Worm (Caenorhabditis elegans) whole organism, L1 larva: ENCODE measurements around the gene ZK686.1.
A peak's percentile ranks its signal among the peaks of the same experiment; 100 is the strongest.

ENCODE experiments used
- C04F5.9 ChIP-seq: sonication (generic microtip); optimal IDR thresholded peaks from 2 replicates; lab custom pipeline; 2016; ENCODE audit warnings: missing genetic modification characterization, missing compliant biosample characterization
- F16B12.6 ChIP-seq: fragments of 150-350 bp; optimal IDR thresholded peaks from 2 replicates; lab custom pipeline; 2014; ENCODE audit warnings: missing biosample characterization, missing genetic modification characterization
- Y116A8C.19 ChIP-seq: sonication (generic microtip); optimal IDR thresholded peaks from 2 replicates; lab custom pipeline; 2016; ENCODE audit warnings: missing compliant biosample characterization, missing genetic modification characterization, borderline replicate concordance
- alr-1 ChIP-seq: fragments of 200-800 bp; sonication (Bioruptor generic); optimal IDR thresholded peaks from 2 replicates; lab custom pipeline; 2018; ENCODE audit warnings: borderline replicate concordance, mild to moderate bottlenecking, missing genetic modification characterization, missing compliant biosample characterization
- ama-1 ChIP-seq: fragments of 150-350 bp; optimal IDR thresholded peaks from 2 replicates; lab custom pipeline; 2014
- ceh-8 ChIP-seq: fragments of 200-800 bp; sonication (Bioruptor generic); optimal IDR thresholded peaks from 2 replicates; lab custom pipeline; 2018; ENCODE audit warnings: mild to moderate bottlenecking, missing genetic modification characterization, moderate library complexity, missing compliant biosample characterization
- ceh-82 ChIP-seq, 3 experiments: fragments of 150-350 bp in 1 of 3; sonication (generic microtip) in 2 of 3; optimal IDR thresholded peaks; 2 replicates each; lab custom pipeline; 2014 to 2017; ENCODE audit warnings: missing biosample characterization in 3 of 3, missing genetic modification characterization in 3 of 3
- ceh-88 ChIP-seq: fragments of 200-800 bp; sonication (Bioruptor generic); IDR thresholded peaks from 2 replicates; pipeline ENCODE4 v1.3.6; 2022; ENCODE audit warnings: missing genetic modification characterization, missing compliant biosample characterization
- ceh-90 ChIP-seq: sonication (generic microtip); optimal IDR thresholded peaks from 2 replicates; lab custom pipeline; 2016; ENCODE audit warnings: missing genetic modification characterization, missing compliant biosample characterization
- dpl-1 ChIP-seq, 3 experiments: fragments of 150-350 bp in 2 of 3; sonication (generic microtip) in 1 of 3; optimal IDR thresholded peaks; 2 replicates each; lab custom pipeline; 2014 to 2017; ENCODE audit warnings: missing biosample characterization in 3 of 3, missing genetic modification characterization in 3 of 3, missing genetic modification reagents in 3 of 3
- dsc-1 ChIP-seq: sonication (generic microtip); optimal IDR thresholded peaks from 2 replicates; lab custom pipeline; 2016; ENCODE audit warnings: mild to moderate bottlenecking, missing genetic modification characterization, missing compliant biosample characterization
- efl-1 ChIP-seq, 4 experiments: fragments of 150-350 bp; optimal IDR thresholded peaks in 3 of 4; peaks in 1 of 4; 1 replicate in 1 of 4; 2 replicates in 3 of 4; lab custom pipeline; 2014; ENCODE audit warnings: missing biosample characterization in 2 of 4, missing genetic modification characterization in 2 of 4, missing genetic modification reagents in 2 of 4
- efl-3 ChIP-seq: fragments of 200-800 bp; sonication (Bioruptor generic); optimal IDR thresholded peaks from 2 replicates; lab custom pipeline; 2018; ENCODE audit warnings: mild to moderate bottlenecking, missing genetic modification characterization, missing compliant biosample characterization
- elt-3 ChIP-seq, 6 experiments: fragments of 150-350 bp in 1 of 6; sonication (generic microtip); optimal IDR thresholded peaks; 2 replicates each; lab custom pipeline; 2017 to 2018; ENCODE audit warnings: missing biosample characterization in 6 of 6, missing genetic modification characterization in 6 of 6, inconsistent platforms in 1 of 6
- ets-5 ChIP-seq: fragments of 200-800 bp; sonication (Bioruptor generic); IDR thresholded peaks from 2 replicates; pipeline ENCODE4 v1.3.6; 2022; ENCODE audit warnings: missing genetic modification characterization, missing compliant biosample characterization
- fkh-10 ChIP-seq: sonication (generic microtip); optimal IDR thresholded peaks from 2 replicates; lab custom pipeline; 2017; ENCODE audit warnings: missing biosample characterization, missing genetic modification reagents, missing genetic modification characterization
- fkh-8 ChIP-seq: sonication (generic microtip); optimal IDR thresholded peaks from 2 replicates; lab custom pipeline; 2016; ENCODE audit warnings: mild to moderate bottlenecking, missing genetic modification characterization, missing compliant biosample characterization
- hlh-4 ChIP-seq: sonication (generic microtip); optimal IDR thresholded peaks from 2 replicates; lab custom pipeline; 2016; ENCODE audit warnings: mild to moderate bottlenecking, missing genetic modification characterization, missing compliant biosample characterization
- irx-1 ChIP-seq: sonication (generic microtip); optimal IDR thresholded peaks from 2 replicates; lab custom pipeline; 2016; ENCODE audit warnings: missing genetic modification characterization, missing compliant biosample characterization
- isw-1 ChIP-seq: fragments of 200-800 bp; sonication (Bioruptor generic); IDR thresholded peaks from 2 replicates; pipeline ENCODE4 v1.3.6; 2022; ENCODE audit warnings: missing genetic modification characterization, missing compliant biosample characterization
- jun-1 ChIP-seq: fragments of 150-350 bp; optimal IDR thresholded peaks from 2 replicates; lab custom pipeline; 2014; ENCODE audit warnings: missing biosample characterization, missing genetic modification reagents, missing genetic modification characterization
- lin-14 ChIP-seq: fragments of 200-800 bp; sonication (Bioruptor generic); optimal IDR thresholded peaks from 2 replicates; lab custom pipeline; 2018; ENCODE audit warnings: mild to moderate bottlenecking, missing genetic modification characterization, moderate library complexity, missing compliant biosample characterization
- lin-35 ChIP-seq, 2 experiments: fragments of 150-350 bp; optimal IDR thresholded peaks; 2 replicates each; lab custom pipeline; 2014; ENCODE audit warnings: missing biosample characterization in 2 of 2, missing genetic modification characterization in 2 of 2, missing genetic modification reagents in 2 of 2
- lin-39 ChIP-seq: fragments of 150-350 bp; optimal IDR thresholded peaks from 2 replicates; lab custom pipeline; 2014; ENCODE audit warnings: missing biosample characterization, missing genetic modification reagents, missing genetic modification characterization
- lsy-2 ChIP-seq, 2 experiments: fragments of 150-350 bp; optimal IDR thresholded peaks; 2 replicates each; lab custom pipeline; 2014; ENCODE audit warnings: missing biosample characterization in 2 of 2, missing genetic modification characterization in 2 of 2
- mab-9 ChIP-seq: fragments of 200-800 bp; sonication (Bioruptor generic); IDR thresholded peaks from 2 replicates; pipeline ENCODE4 v1.3.6; 2022; ENCODE audit warnings: missing genetic modification reagents, missing genetic modification characterization, missing compliant biosample characterization
- mdl-1 ChIP-seq, 2 experiments: fragments of 150-350 bp; optimal IDR thresholded peaks; 2 replicates each; lab custom pipeline; 2014 to 2017; ENCODE audit warnings: missing biosample characterization in 2 of 2, missing genetic modification characterization in 2 of 2, inconsistent platforms in 1 of 2
- nhr-19 ChIP-seq: fragments of 200-800 bp; sonication (Bioruptor generic); conservative IDR thresholded peaks from 2 replicates; pipeline ENCODE4 v1.3.6; 2022; ENCODE audit warnings: missing genetic modification characterization, missing compliant biosample characterization
- nhr-20 ChIP-seq: sonication (generic microtip); optimal IDR thresholded peaks from 2 replicates; lab custom pipeline; 2016; ENCODE audit warnings: mild to moderate bottlenecking, missing genetic modification characterization, missing compliant biosample characterization
- nhr-237 ChIP-seq: fragments of 150-350 bp; optimal IDR thresholded peaks from 2 replicates; lab custom pipeline; 2014; ENCODE audit warnings: missing biosample characterization, missing genetic modification characterization
- nhr-47 ChIP-seq: sonication (generic microtip); optimal IDR thresholded peaks from 2 replicates; lab custom pipeline; 2016; ENCODE audit warnings: mild to moderate bottlenecking, missing genetic modification characterization, moderate library complexity, missing compliant biosample characterization
- nhr-71 ChIP-seq: sonication (generic microtip); optimal IDR thresholded peaks from 2 replicates; lab custom pipeline; 2016; ENCODE audit warnings: mild to moderate bottlenecking, missing genetic modification characterization, moderate library complexity, missing compliant biosample characterization
- nhr-76 ChIP-seq: sonication (generic microtip); optimal IDR thresholded peaks from 2 replicates; lab custom pipeline; 2017; ENCODE audit warnings: missing biosample characterization, missing genetic modification characterization
- nhr-84 ChIP-seq: sonication (generic microtip); optimal IDR thresholded peaks from 2 replicates; lab custom pipeline; 2017; ENCODE audit warnings: missing biosample characterization, missing genetic modification characterization
- nhr-85 ChIP-seq: sonication (generic microtip); peaks from one replicate; lab custom pipeline; 2016; ENCODE audit warnings: missing genetic modification characterization, inconsistent platforms, missing compliant biosample characterization
- nhr-90 ChIP-seq: sonication (generic microtip); optimal IDR thresholded peaks from 2 replicates; lab custom pipeline; 2016; ENCODE audit warnings: mild to moderate bottlenecking, missing genetic modification characterization, missing compliant biosample characterization; ENCODE audit not compliant: poor library complexity
- pax-3 ChIP-seq: fragments of 200-800 bp; sonication (Bioruptor generic); optimal IDR thresholded peaks from 2 replicates; lab custom pipeline; 2018; ENCODE audit warnings: mild to moderate bottlenecking, missing genetic modification characterization, moderate library complexity, missing compliant biosample characterization
- pqm-1 ChIP-seq: sonication (generic microtip); optimal IDR thresholded peaks from 3 replicates; lab custom pipeline; 2017; ENCODE audit warnings: missing biosample characterization, missing genetic modification characterization
- rnt-1 ChIP-seq: sonication (generic microtip); optimal IDR thresholded peaks from 2 replicates; lab custom pipeline; 2016; ENCODE audit warnings: mild to moderate bottlenecking, missing genetic modification characterization, moderate library complexity, missing compliant biosample characterization
- skn-1 ChIP-seq: fragments of 150-350 bp; optimal IDR thresholded peaks from 2 replicates; lab custom pipeline; 2014; ENCODE audit warnings: missing biosample characterization, missing genetic modification characterization
- snu-23 ChIP-seq: sonication (generic microtip); optimal IDR thresholded peaks from 2 replicates; lab custom pipeline; 2016; ENCODE audit warnings: missing genetic modification characterization, missing compliant biosample characterization
- sox-4 ChIP-seq: sonication (generic microtip); optimal IDR thresholded peaks from 2 replicates; lab custom pipeline; 2016; ENCODE audit warnings: missing genetic modification characterization, missing compliant biosample characterization
- swsn-7 ChIP-seq: sonication (generic microtip); optimal IDR thresholded peaks from 2 replicates; lab custom pipeline; 2016; ENCODE audit warnings: missing genetic modification characterization, missing compliant biosample characterization
- tbx-2 ChIP-seq: sonication (generic microtip); optimal IDR thresholded peaks from 2 replicates; lab custom pipeline; 2016; ENCODE audit warnings: missing genetic modification characterization, missing compliant biosample characterization
- unc-30 ChIP-seq: sonication (generic microtip); optimal IDR thresholded peaks from 2 replicates; lab custom pipeline; 2017; ENCODE audit warnings: missing biosample characterization, missing genetic modification characterization
- unc-62 ChIP-seq: fragments of 150-350 bp; optimal IDR thresholded peaks from 2 replicates; lab custom pipeline; 2014; ENCODE audit warnings: missing biosample characterization, missing genetic modification reagents, missing genetic modification characterization
- unc-98 ChIP-seq: fragments of 200-800 bp; sonication (Bioruptor generic); IDR thresholded peaks from 2 replicates; pipeline ENCODE4 v1.3.6; 2022; ENCODE audit warnings: missing genetic modification characterization, missing compliant biosample characterization
- vab-15 ChIP-seq: sonication (generic microtip); optimal IDR thresholded peaks from 2 replicates; lab custom pipeline; 2017; ENCODE audit warnings: missing genotype, mild to moderate bottlenecking, missing genetic modification characterization, missing compliant biosample characterization
- xbp-1 ChIP-seq: sonication (generic microtip); optimal IDR thresholded peaks from 2 replicates; lab custom pipeline; 2016; ENCODE audit warnings: missing genetic modification characterization, missing compliant biosample characterization
- zag-1 ChIP-seq: fragments of 150-350 bp; optimal IDR thresholded peaks from 2 replicates; lab custom pipeline; 2014; ENCODE audit warnings: missing biosample characterization, missing genetic modification characterization
- ztf-11 ChIP-seq, 2 experiments: sonication (generic microtip); optimal IDR thresholded peaks; 2 replicates each; lab custom pipeline; 2016 to 2017; ENCODE audit warnings: missing genetic modification characterization in 2 of 2, missing biosample characterization in 1 of 2, missing compliant biosample characterization in 1 of 2
- ztf-4 ChIP-seq: fragments of 150-350 bp; optimal IDR thresholded peaks from 2 replicates; lab custom pipeline; 2014; ENCODE audit warnings: missing biosample characterization, missing genetic modification characterization

Gene ZK686.1

DNA sequence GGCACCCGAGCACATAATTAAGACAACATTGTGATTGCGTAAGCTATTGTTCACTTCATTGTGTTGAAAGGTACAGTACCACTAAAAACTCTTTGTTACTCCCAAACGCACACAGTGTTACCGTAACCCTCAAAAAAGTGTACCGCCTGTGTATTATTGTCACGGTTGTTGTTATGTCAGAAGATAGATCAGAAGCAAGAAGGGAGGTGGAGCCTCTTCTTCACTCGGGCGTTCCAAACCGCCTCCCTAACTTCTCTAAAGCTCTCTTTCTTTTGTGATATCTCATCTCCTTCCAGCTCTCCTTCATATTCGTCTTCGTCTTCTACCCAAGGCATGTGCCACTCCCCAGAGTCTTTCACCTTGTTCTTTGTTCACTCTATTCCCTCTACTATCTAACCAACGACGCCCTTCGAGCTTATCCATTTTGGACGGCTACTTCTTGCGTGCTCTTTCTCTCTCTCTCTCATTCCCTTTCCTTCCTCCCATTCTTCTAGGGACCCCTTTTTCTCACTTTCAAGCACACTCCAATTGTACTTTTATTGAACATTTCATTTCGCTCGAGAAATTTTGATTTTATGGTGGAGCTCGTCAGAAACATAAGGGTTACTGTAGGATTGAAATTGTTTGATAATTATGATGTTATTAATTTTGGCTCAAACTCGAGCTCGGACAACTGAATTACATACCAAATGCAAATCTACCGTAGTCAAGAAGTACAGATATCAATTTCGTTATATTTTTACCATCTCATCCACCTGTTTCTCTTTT is 47.3 kb upstream of the ZK686.1 start:
- TF ChIP-seq nhr-76 (tag; lab: Kevin White, UChicago) = no peak
- no peak for TF ChIP-seq hlh-4 (tag; lab: Kevin White, UChicago)
- TF ChIP-seq ceh-88 (GFP tag; lab: Robert Waterston, UW) = no peak
- no peak for TF ChIP-seq nhr-90 (tag; lab: Kevin White, UChicago)
- TF ChIP-seq skn-1 (tag; lab: Kevin White, UChicago) = no peak
- no peak for TF ChIP-seq ceh-90
- no peak for TF ChIP-seq ets-5 (GFP tag; lab: Robert Waterston, UW)
- TF ChIP-seq elt-3 (tag; optimal IDR thresholded peaks at IDR 0.05; lab: Kevin White, UChicago) = no peak
- peak; percentile 68 for TF ChIP-seq fkh-10 (GFP tag; lab: Kevin White, UChicago)
- no peak for TF ChIP-seq sox-4 (tag; lab: Kevin White, UChicago)
- no peak for TF ChIP-seq unc-62 (GFP tag; lab: Kevin White, UChicago)
- no peak for TF ChIP-seq jun-1
- TF ChIP-seq fkh-8 (tag; lab: Kevin White, UChicago) = peak; percentile 42
- TF ChIP-seq F16B12.6 = no peak
- TF ChIP-seq vab-15 (tag; lab: Kevin White, UChicago) = no peak
- no peak for TF ChIP-seq C04F5.9 (tag; lab: Kevin White, UChicago)
- peak in 1 of 3 experiments; percentile 50 for TF ChIP-seq ceh-82 (tag; optimal IDR thresholded peaks at IDR 0.05; lab: Kevin White, UChicago)
- TF ChIP-seq nhr-20 (tag; lab: Kevin White, UChicago) = no peak
- TF ChIP-seq nhr-47 (tag; lab: Kevin White, UChicago) = no peak
- TF ChIP-seq dsc-1 (tag; lab: Kevin White, UChicago) = no peak
- TF ChIP-seq ztf-11 (tag; optimal IDR thresholded peaks at IDR 0.05; lab: Kevin White, UChicago) = no peak
- TF ChIP-seq nhr-84 = no peak
- TF ChIP-seq unc-98 (GFP tag; lab: Robert Waterston, UW) = no peak
- TF ChIP-seq nhr-85 (tag; lab: Kevin White, UChicago) = no peak
- TF ChIP-seq pax-3 (tag; lab: Kevin White, UChicago) = no peak
- TF ChIP-seq ceh-8 (GFP tag; lab: Kevin White, UChicago) = peak; percentile 17
- TF ChIP-seq snu-23 = no peak
- peak; percentile 9 for TF ChIP-seq alr-1 (tag; lab: Kevin White, UChicago)
- no peak for TF ChIP-seq unc-30
- TF ChIP-seq nhr-19 (GFP tag; lab: Robert Waterston, UW) = no peak
- peak in 1 of 2 experiments; percentile 7 for TF ChIP-seq lsy-2 (tag; optimal IDR thresholded peaks at IDR 0.05; lab: Kevin White, UChicago)
- no peak for TF ChIP-seq mdl-1 (tag; optimal IDR thresholded peaks at IDR 0.05; lab: Kevin White, UChicago)
- no peak for TF ChIP-seq efl-1 (optimal IDR thresholded peaks at IDR 0.05; lab: Kevin White, UChicago)
- TF ChIP-seq efl-1 (GFP tag; optimal IDR thresholded peaks at IDR 0.05 in 1 of 2; lab: Kevin White, UChicago) = peak in 1 of 2 experiments; percentile 63
- TF ChIP-seq lin-39 (tag; lab: Kevin White, UChicago) = no peak
- TF ChIP-seq xbp-1 (tag; lab: Kevin White, UChicago) = no peak
- no peak for TF ChIP-seq isw-1 (GFP tag; lab: Robert Waterston, UW)
- peak; percentile 71 for TF ChIP-seq lin-14 (GFP tag; lab: Kevin White, UChicago)
- no peak for TF ChIP-seq pqm-1 (tag; lab: Kevin White, UChicago)
- TF ChIP-seq ztf-4 (tag; lab: Kevin White, UChicago) = peak; percentile 18
- TF ChIP-seq irx-1 (tag; lab: Kevin White, UChicago) = no peak
- peak; percentile 49 for TF ChIP-seq ama-1
- no peak for TF ChIP-seq swsn-7
- no peak for TF ChIP-seq efl-3 (GFP tag; lab: Kevin White, UChicago)
- peak; percentile 9 for TF ChIP-seq nhr-71 (tag; lab: Kevin White, UChicago)
- no peak for TF ChIP-seq lin-35 (GFP tag; optimal IDR thresholded peaks at IDR 0.05; lab: Kevin White, UChicago)
- TF ChIP-seq dpl-1 (GFP tag; optimal IDR thresholded peaks at IDR 0.05; lab: Kevin White, UChicago) = no peak
- no peak for TF ChIP-seq tbx-2 (tag; lab: Kevin White, UChicago)
- no peak for TF ChIP-seq nhr-237 (tag; lab: Kevin White, UChicago)
- no peak for TF ChIP-seq zag-1 (tag; lab: Kevin White, UChicago)
- TF ChIP-seq rnt-1 (tag; lab: Kevin White, UChicago) = no peak
- TF ChIP-seq Y116A8C.19 (tag; lab: Kevin White, UChicago) = no peak
- TF ChIP-seq mab-9 = no peak
